Fruit fly (Drosophila melanogaster) whole organism, wandering third instar larva: ENCODE measurements around the gene CG31897.

Experiments
- Abd-B ChIP-seq: fragments of >200 bp; optimal IDR thresholded peaks from 2 replicates; lab custom pipeline; 2017; ENCODE audit warnings: missing biosample characterization, missing genetic modification characterization
- CG32264 ChIP-seq: fragments of 200-800 bp; sonication (Bioruptor generic); optimal IDR thresholded peaks from 2 replicates; lab custom pipeline; 2016; ENCODE audit warnings: missing biosample characterization, missing genetic modification characterization
- CG9705 ChIP-seq: fragments of 200-800 bp; sonication (Bioruptor generic); optimal IDR thresholded peaks from 2 replicates; lab custom pipeline; 2018; ENCODE audit warnings: missing biosample characterization, mild to moderate bottlenecking, missing genetic modification characterization
- CrebA ChIP-seq: fragments of 200-800 bp; sonication (Bioruptor generic); optimal IDR thresholded peaks from 2 replicates; lab custom pipeline; 2016; ENCODE audit warnings: missing biosample characterization, mild to moderate bottlenecking, missing genetic modification characterization, borderline replicate concordance
- Dfd ChIP-seq: fragments of >200 bp; optimal IDR thresholded peaks from 2 replicates; lab custom pipeline; 2017; ENCODE audit warnings: missing biosample characterization, missing genetic modification characterization
- Dif ChIP-seq: fragments of 200-275, 200-300 bp; sonication (Bioruptor generic); optimal IDR thresholded peaks from 2 replicates; lab custom pipeline; 2018; ENCODE audit warnings: missing biosample characterization, missing genetic modification characterization; ENCODE audit not compliant: partially characterized antibody
- GATAd ChIP-seq: sonication (Bioruptor generic); optimal IDR thresholded peaks from 2 replicates; lab custom pipeline; 2016; ENCODE audit warnings: missing biosample characterization, missing genetic modification characterization
- HLH106 ChIP-seq: fragments of 200-800 bp; optimal IDR thresholded peaks from 3 replicates; lab custom pipeline; 2019; ENCODE audit warnings: missing biosample characterization, mild to moderate bottlenecking, missing genetic modification characterization, moderate library complexity
- Hnf4 ChIP-seq: fragments of 200-800 bp; sonication (Bioruptor generic); optimal IDR thresholded peaks from 2 replicates; lab custom pipeline; 2016; ENCODE audit warnings: missing biosample characterization, mild to moderate bottlenecking, missing genetic modification characterization
- Hr78 ChIP-seq: fragments of >200 bp; optimal IDR thresholded peaks from 2 replicates; lab custom pipeline; 2017; ENCODE audit warnings: missing biosample characterization, missing genetic modification characterization
- Hr83 ChIP-seq: fragments of 200-300 bp; sonication (Bioruptor generic); optimal IDR thresholded peaks from 2 replicates; lab custom pipeline; 2016; ENCODE audit warnings: missing biosample characterization, mild to moderate bottlenecking, missing genetic modification characterization, moderate library complexity; ENCODE audit not compliant: poor library complexity, severe bottlenecking
- Jra ChIP-seq: sonication (Bioruptor generic); optimal IDR thresholded peaks from 2 replicates; lab custom pipeline; 2016; ENCODE audit warnings: missing biosample characterization, missing genetic modification characterization
- Mio ChIP-seq: sonication (Bioruptor generic); optimal IDR thresholded peaks from 2 replicates; lab custom pipeline; 2016; ENCODE audit warnings: missing biosample characterization, missing genetic modification characterization
- Myc ChIP-seq: fragments of >200 bp; optimal IDR thresholded peaks from 2 replicates; lab custom pipeline; 2017
- N ChIP-seq: fragments of >200 bp; optimal IDR thresholded peaks from 2 replicates; lab custom pipeline; 2018; ENCODE audit warnings: missing biosample characterization, missing external identifiers, missing genetic modification characterization
- OdsH ChIP-seq: fragments of 200-800 bp; sonication (Bioruptor generic); optimal IDR thresholded peaks from 2 replicates; lab custom pipeline; 2016; ENCODE audit warnings: missing biosample characterization, mild to moderate bottlenecking, missing genetic modification characterization
- Rel ChIP-seq, 2 experiments: fragments of 200-800 bp; sonication (Bioruptor generic) in 1 of 2; optimal IDR thresholded peaks; 2 replicates in 1 of 2; 3 replicates in 1 of 2; lab custom pipeline; 2016 to 2019; ENCODE audit warnings: mild to moderate bottlenecking in 2 of 2, missing biosample characterization in 2 of 2, missing genetic modification characterization in 2 of 2, moderate library complexity in 1 of 2
- Sp1 ChIP-seq: fragments of 200-800 bp; sonication (Bioruptor generic); optimal IDR thresholded peaks from 3 replicates; lab custom pipeline; 2019; ENCODE audit warnings: missing biosample characterization, mild to moderate bottlenecking, missing genetic modification characterization, moderate library complexity
- Vsx2 ChIP-seq: fragments of 200-300, 225-300 bp; sonication (Bioruptor generic); optimal IDR thresholded peaks from 2 replicates; lab custom pipeline; 2018; ENCODE audit warnings: missing biosample characterization, missing genetic modification characterization; ENCODE audit not compliant: partially characterized antibody
- br ChIP-seq: fragments of 200-800 bp; sonication (Bioruptor generic); optimal IDR thresholded peaks from 2 replicates; lab custom pipeline; 2016; ENCODE audit warnings: missing biosample characterization, missing genetic modification characterization
- brk ChIP-seq: fragments of 200-800 bp; sonication (Bioruptor generic); optimal IDR thresholded peaks from 2 replicates; lab custom pipeline; 2016; ENCODE audit warnings: missing biosample characterization, mild to moderate bottlenecking, missing genetic modification characterization
- dmrt93B ChIP-seq: fragments of 200-800 bp; sonication (Bioruptor generic); optimal IDR thresholded peaks from 2 replicates; lab custom pipeline; 2018; ENCODE audit warnings: missing biosample characterization, mild to moderate bottlenecking, missing genetic modification characterization
- dsf ChIP-seq: sonication (Bioruptor generic); optimal IDR thresholded peaks from 2 replicates; lab custom pipeline; 2016; ENCODE audit warnings: missing biosample characterization, missing genetic modification characterization, borderline replicate concordance
- ey ChIP-seq: fragments of 200-800 bp; sonication (Bioruptor generic); optimal IDR thresholded peaks from 2 replicates; lab custom pipeline; 2016; ENCODE audit warnings: missing biosample characterization, missing genetic modification characterization
- foxo ChIP-seq, 2 experiments: fragments of 200-800 bp; sonication (Bioruptor generic); optimal IDR thresholded peaks; 2 replicates in 1 of 2; 3 replicates in 1 of 2; lab custom pipeline; 2016 to 2017; ENCODE audit warnings: missing biosample characterization in 2 of 2, missing genetic modification characterization in 2 of 2
- fru ChIP-seq: fragments of 200-800 bp; sonication (Bioruptor generic); optimal IDR thresholded peaks from 3 replicates; lab custom pipeline; 2016; ENCODE audit warnings: missing biosample characterization, mild to moderate bottlenecking, missing genetic modification characterization
- h ChIP-seq: fragments of 200-800 bp; sonication (Bioruptor generic); optimal IDR thresholded peaks from 3 replicates; lab custom pipeline; 2016; ENCODE audit warnings: missing biosample characterization, mild to moderate bottlenecking, missing genetic modification characterization
- jim ChIP-seq: fragments of 175-275, 200-325 bp; sonication (Bioruptor generic); optimal IDR thresholded peaks from 2 replicates; lab custom pipeline; 2016; ENCODE audit warnings: missing biosample characterization, mild to moderate bottlenecking, missing genetic modification characterization
- lola ChIP-seq: fragments of >200 bp; optimal IDR thresholded peaks from 2 replicates; lab custom pipeline; 2017; ENCODE audit warnings: missing biosample characterization, missing genetic modification characterization
- pan ChIP-seq: fragments of >200 bp; optimal IDR thresholded peaks from 2 replicates; lab custom pipeline; 2017
- psq ChIP-seq: fragments of 200-800 bp; sonication (Bioruptor generic); optimal IDR thresholded peaks from 3 replicates; lab custom pipeline; 2017; ENCODE audit warnings: missing biosample characterization, mild to moderate bottlenecking, missing genetic modification characterization, moderate library complexity
- rgr ChIP-seq: fragments of 200-800 bp; sonication (Bioruptor generic); optimal IDR thresholded peaks from 3 replicates; lab custom pipeline; 2016; ENCODE audit warnings: missing biosample characterization, mild to moderate bottlenecking, missing genetic modification characterization
- sage ChIP-seq: fragments of 200-800 bp; sonication (Bioruptor generic); optimal IDR thresholded peaks from 2 replicates; lab custom pipeline; 2016; ENCODE audit warnings: missing biosample characterization, mild to moderate bottlenecking, missing genetic modification characterization
- sv ChIP-seq: fragments of 200-800 bp; sonication (Bioruptor generic); optimal IDR thresholded peaks from 3 replicates; lab custom pipeline; 2016; ENCODE audit warnings: missing biosample characterization, missing genetic modification characterization
- tai ChIP-seq: sonication (Bioruptor generic); optimal IDR thresholded peaks from 2 replicates; lab custom pipeline; 2016; ENCODE audit warnings: missing biosample characterization, missing genetic modification characterization
- usp ChIP-seq: fragments of >200 bp; optimal IDR thresholded peaks from 2 replicates; lab custom pipeline; 2017; ENCODE audit warnings: missing biosample characterization, missing genetic modification characterization
- woc ChIP-seq: sonication (Bioruptor generic); optimal IDR thresholded peaks from 2 replicates; lab custom pipeline; 2016; ENCODE audit warnings: missing biosample characterization, mild to moderate bottlenecking, missing genetic modification characterization

The CG31897 gene

dm6 chr2L:8464107-8464582 lies 21.9 kb downstream of the CG31897 start, which contains the start of gene prg (continued):
- no peak for TF ChIP-seq CrebA (GFP tag; lab: Kevin White, UChicago)
- TF ChIP-seq Sp1 (GFP tag; lab: Kevin White, UChicago), result peak; percentile 66
- TF ChIP-seq brk, result peak; percentile 51
- TF ChIP-seq Dif (GFP tag; lab: Kevin White, UChicago), result no peak
- TF ChIP-seq sage (GFP tag; lab: Kevin White, UChicago), result peak; percentile 32

DNA sequence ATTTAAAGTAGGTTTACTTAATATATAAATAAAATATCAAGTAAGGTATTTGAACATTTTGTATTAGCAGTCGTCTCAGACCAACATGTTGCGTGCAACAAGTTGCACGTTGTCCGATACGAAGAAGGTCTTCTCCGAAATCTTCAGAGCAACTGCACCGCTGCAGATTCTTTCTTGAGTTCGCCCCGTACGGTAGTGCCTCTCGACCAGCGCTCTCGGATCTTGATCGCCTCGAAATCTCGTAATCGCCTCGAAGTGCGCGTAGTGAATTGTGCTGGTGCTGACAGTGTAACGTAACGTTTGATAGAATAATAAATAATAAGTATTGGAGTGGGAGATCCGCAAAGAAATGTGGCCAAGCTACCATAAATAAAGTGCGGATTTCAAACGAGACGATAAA lies 24.4 kb downstream of the CG31897 start, which contains the start of gene dachs:
TSS of gene dachs (plus strand) at position 175 of the 400 bp plus-strand sequence.
- TF ChIP-seq jim (GFP tag; lab: Kevin White, UChicago) (no peak), dmrt93B (GFP tag; lab: Kevin White, UChicago) (no peak), br (GFP tag; lab: Kevin White, UChicago) (no peak), psq (GFP tag; lab: Kevin White, UChicago) (no peak), lola (GFP tag; lab: Kevin White, UChicago) (no peak), Hr83 (GFP tag; lab: Kevin White, UChicago) (no peak), N (GFP tag; lab: Kevin White, UChicago) (no peak)

DNA sequence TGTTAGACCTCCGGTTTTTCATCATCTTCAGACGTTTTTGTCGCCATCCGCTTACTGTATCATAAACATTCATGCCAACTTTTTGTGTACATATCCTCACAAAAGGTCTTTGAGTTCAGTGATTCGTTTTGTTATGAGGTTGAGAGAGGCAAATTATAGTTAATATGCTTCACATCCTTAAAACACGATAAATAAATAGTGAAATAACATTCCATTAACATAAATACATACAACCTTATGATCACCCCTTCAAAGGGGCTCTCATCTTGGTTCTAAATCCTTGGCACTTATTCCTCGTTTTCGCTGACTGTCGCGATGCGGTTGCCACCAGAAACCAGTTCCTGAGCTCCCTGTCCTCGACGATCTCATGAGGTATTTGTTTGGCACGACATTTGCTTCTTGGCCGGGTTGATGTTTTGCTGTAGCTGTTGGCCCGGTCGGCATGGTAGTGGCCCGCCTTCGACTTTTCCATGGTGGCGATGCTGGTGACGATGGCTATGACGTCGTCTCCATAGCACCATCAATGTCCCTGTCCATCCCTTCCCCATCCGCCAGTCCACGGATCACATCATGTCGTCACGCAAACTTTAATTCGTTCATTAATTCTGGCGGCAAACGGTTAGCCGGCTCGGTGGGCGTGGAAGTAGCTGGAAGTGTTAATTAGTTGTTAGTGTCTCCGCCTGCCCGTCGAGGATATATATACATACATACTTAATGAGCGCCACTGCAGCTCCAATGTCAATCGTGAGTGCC lies 26.9 kb downstream of the CG31897 start:
- TF ChIP-seq OdsH (GFP tag; lab: Kevin White, UChicago) (peak; percentile 33), h (peak; percentile 40), usp (no peak), fru (GFP tag; lab: Kevin White, UChicago) (peak; percentile 48), HLH106 (peak; percentile 48), Mio (GFP tag; lab: Kevin White, UChicago) (no peak), ey (GFP tag; lab: Kevin White, UChicago) (peak; percentile 30), rgr (GFP tag; lab: Kevin White, UChicago) (peak; percentile 11), br (GFP tag; lab: Kevin White, UChicago) (no peak), woc (GFP tag; lab: Kevin White, UChicago) (peak; percentile 35), lola (GFP tag; lab: Kevin White, UChicago) (no peak), foxo (GFP tag; optimal IDR thresholded peaks at IDR 0.05; lab: Kevin White, UChicago) (peak in 1 of 2 experiments; percentile 52), psq (GFP tag; lab: Kevin White, UChicago) (peak; percentile 11), Vsx2 (GFP tag; lab: Kevin White, UChicago) (no peak), pan (lab: Kevin White, UChicago) (no peak)

DNA sequence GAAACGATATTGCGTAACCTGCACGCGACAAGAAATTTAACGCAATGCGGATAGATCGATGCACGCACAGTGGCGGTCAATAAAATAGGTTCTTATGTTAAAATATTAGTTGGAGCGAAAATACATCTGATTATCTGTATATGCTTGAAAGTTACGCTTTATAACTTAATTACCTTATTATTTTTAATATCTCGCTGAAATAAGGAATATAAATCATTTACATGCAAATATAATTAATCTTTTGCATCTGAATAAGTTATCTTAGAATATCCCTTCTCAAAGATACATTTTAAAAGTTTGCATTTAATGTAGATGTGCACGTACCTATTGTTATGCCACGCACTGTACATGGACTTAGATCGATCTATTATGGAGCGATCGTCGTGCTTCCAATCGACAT lies 29.4 kb downstream of the CG31897 start:
- peak; percentile 7 for TF ChIP-seq h
- peak; percentile 32 for TF ChIP-seq Sp1 (GFP tag; lab: Kevin White, UChicago)
- TF ChIP-seq fru (GFP tag; lab: Kevin White, UChicago), result no peak
- TF ChIP-seq Hr78 (GFP tag; lab: Kevin White, UChicago), result no peak
- TF ChIP-seq foxo (GFP tag; optimal IDR thresholded peaks at IDR 0.05; lab: Kevin White, UChicago), result peak in 1 of 2 experiments; percentile 22
- no peak for TF ChIP-seq psq (GFP tag; lab: Kevin White, UChicago)

DNA sequence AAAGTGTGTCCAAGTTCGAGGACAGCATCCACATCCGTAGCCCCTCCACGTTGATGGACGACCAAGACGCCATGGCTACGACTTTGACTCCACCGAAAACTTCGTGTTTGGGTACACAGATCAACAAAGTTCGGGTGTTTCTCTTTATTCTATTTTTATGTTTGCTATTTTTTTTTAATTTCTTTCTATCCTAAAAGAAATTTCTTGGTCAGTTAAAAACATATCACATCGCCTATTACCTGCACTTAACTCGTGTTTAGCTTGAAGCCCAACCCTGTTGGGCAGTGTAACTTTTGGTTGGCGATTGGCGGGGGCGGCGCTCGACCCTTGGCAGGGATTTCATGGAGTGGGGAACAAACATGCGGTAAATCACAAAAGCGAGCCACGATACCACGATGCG lies 31.2 kb downstream of the CG31897 start:
- TF ChIP-seq Abd-B (GFP tag; lab: Kevin White, UChicago) (no peak), Mio (GFP tag; lab: Kevin White, UChicago) (no peak), Hr78 (GFP tag; lab: Kevin White, UChicago) (no peak), Sp1 (GFP tag; lab: Kevin White, UChicago) (peak; percentile 82), dsf (GFP tag; lab: Kevin White, UChicago) (no peak), CG9705 (GFP tag; lab: Kevin White, UChicago) (peak; percentile 70), br (GFP tag; lab: Kevin White, UChicago) (peak; percentile 83), CG32264 (peak; percentile 73), sv (no peak), Vsx2 (GFP tag; lab: Kevin White, UChicago) (no peak), Dfd (GFP tag; lab: Kevin White, UChicago) (no peak), Hnf4 (GFP tag; lab: Kevin White, UChicago) (peak; percentile 42), CrebA (GFP tag; lab: Kevin White, UChicago) (no peak), fru (GFP tag; lab: Kevin White, UChicago) (peak; percentile 86), ey (GFP tag; lab: Kevin White, UChicago) (peak; percentile 88), woc (GFP tag; lab: Kevin White, UChicago) (peak; percentile 74), dmrt93B (GFP tag; lab: Kevin White, UChicago) (peak; percentile 76), foxo (GFP tag; optimal IDR thresholded peaks at IDR 0.05; lab: Kevin White, UChicago) (peak; percentile 36 to 76), h (peak; percentile 85), usp (no peak), pan (lab: Kevin White, UChicago) (no peak), lola (GFP tag; lab: Kevin White, UChicago) (no peak), rgr (GFP tag; lab: Kevin White, UChicago) (peak; percentile 73), OdsH (GFP tag; lab: Kevin White, UChicago) (peak; percentile 74), Jra (peak; percentile 21), Myc (lab: Kevin White, UChicago) (no peak), Rel (GFP tag; optimal IDR thresholded peaks at IDR 0.05; lab: Kevin White, UChicago) (no peak), Rel (tag; optimal IDR thresholded peaks at IDR 0.05; lab: Kevin White, UChicago) (peak; percentile 8), GATAd (GFP tag; lab: Kevin White, UChicago) (no peak), tai (GFP tag; lab: Kevin White, UChicago) (no peak)
